Fruit fly (Drosophila melanogaster): ENCODE measurements around the gene CG43085.

Gene CG43085

dm6 chr3L:17643985-17644905 lies 2.3 kb downstream of the CG43085 start:
- TF ChIP-seq EcR (GFP tag; optimal IDR thresholded peaks at IDR 0.05) (no peak), psq (optimal IDR thresholded peaks at IDR 0.05) (no peak), Dll (optimal IDR thresholded peaks at IDR 0.05) (no peak), usp (GFP tag; optimal IDR thresholded peaks at IDR 0.05) (no peak), CG8478 (optimal IDR thresholded peaks at IDR 0.05) (no peak), pan (optimal IDR thresholded peaks at IDR 0.05) (no peak)

- no peak for TF ChIP-seq usp (GFP tag; optimal IDR thresholded peaks at IDR 0.05)
- TF ChIP-seq pan (optimal IDR thresholded peaks at IDR 0.05) = no peak
- TF ChIP-seq CG8478 (optimal IDR thresholded peaks at IDR 0.05) = no peak
- TF ChIP-seq psq (optimal IDR thresholded peaks at IDR 0.05) = no peak
- no peak for TF ChIP-seq Dll (optimal IDR thresholded peaks at IDR 0.05)
- no peak for TF ChIP-seq EcR (GFP tag; optimal IDR thresholded peaks at IDR 0.05)
Observed at dm6 chr3L:17642017-17642416, 4.5 kb downstream of the CG43085 start.

dm6 chr3L:17638649-17639048 lies 7.9 kb downstream of the CG43085 start:
- TF ChIP-seq pan (optimal IDR thresholded peaks at IDR 0.05) (no peak), EcR (GFP tag; optimal IDR thresholded peaks at IDR 0.05) (no peak), CG8478 (optimal IDR thresholded peaks at IDR 0.05) (no peak), usp (GFP tag; optimal IDR thresholded peaks at IDR 0.05) (no peak), Dll (optimal IDR thresholded peaks at IDR 0.05) (no peak), psq (optimal IDR thresholded peaks at IDR 0.05) (no peak)

- TF ChIP-seq psq (optimal IDR thresholded peaks at IDR 0.05) (no peak), Dll (optimal IDR thresholded peaks at IDR 0.05) (no peak), EcR (GFP tag; optimal IDR thresholded peaks at IDR 0.05) (no peak), usp (GFP tag; optimal IDR thresholded peaks at IDR 0.05) (no peak), pan (optimal IDR thresholded peaks at IDR 0.05) (no peak), CG8478 (optimal IDR thresholded peaks at IDR 0.05) (no peak)
Observed at dm6 chr3L:17637809-17638208, 8.7 kb downstream of the CG43085 start.

dm6 chr3L:17633142-17633541 lies 13.4 kb downstream of the CG43085 start, which contains the start of gene CG7497:
Gene CG7497, plus strand, starts transcription at chr3L:17633449.
- no peak for TF ChIP-seq psq (optimal IDR thresholded peaks at IDR 0.05)
- TF ChIP-seq pan (optimal IDR thresholded peaks at IDR 0.05) = no peak
- TF ChIP-seq CG8478 (optimal IDR thresholded peaks at IDR 0.05) = no peak
- TF ChIP-seq EcR (GFP tag; optimal IDR thresholded peaks at IDR 0.05) = no peak
- no peak for TF ChIP-seq usp (GFP tag; optimal IDR thresholded peaks at IDR 0.05)
- no peak for TF ChIP-seq Dll (optimal IDR thresholded peaks at IDR 0.05)

dm6 chr3L:17631247-17631646 lies 15.3 kb downstream of the CG43085 start:
- TF ChIP-seq usp (GFP tag; optimal IDR thresholded peaks at IDR 0.05) (no peak), psq (optimal IDR thresholded peaks at IDR 0.05) (no peak), EcR (GFP tag; optimal IDR thresholded peaks at IDR 0.05) (no peak), CG8478 (optimal IDR thresholded peaks at IDR 0.05) (no peak), Dll (optimal IDR thresholded peaks at IDR 0.05) (no peak), pan (optimal IDR thresholded peaks at IDR 0.05) (no peak)

dm6 chr3L:17625574-17626128 lies 20.9 kb downstream of the CG43085 start:
- TF ChIP-seq CG8478 (optimal IDR thresholded peaks at IDR 0.05) (no peak), psq (optimal IDR thresholded peaks at IDR 0.05) (no peak), Dll (optimal IDR thresholded peaks at IDR 0.05) (no peak), EcR (GFP tag; optimal IDR thresholded peaks at IDR 0.05) (no peak), pan (optimal IDR thresholded peaks at IDR 0.05) (no peak), usp (GFP tag; optimal IDR thresholded peaks at IDR 0.05) (no peak)

dm6 chr3L:17625014-17625413 lies 21.5 kb downstream of the CG43085 start:
- TF ChIP-seq psq (optimal IDR thresholded peaks at IDR 0.05) (no peak), EcR (GFP tag; optimal IDR thresholded peaks at IDR 0.05) (no peak), CG8478 (optimal IDR thresholded peaks at IDR 0.05) (no peak), pan (optimal IDR thresholded peaks at IDR 0.05) (no peak), usp (GFP tag; optimal IDR thresholded peaks at IDR 0.05) (no peak)

- no peak for TF ChIP-seq EcR (GFP tag; optimal IDR thresholded peaks at IDR 0.05)
- TF ChIP-seq usp (GFP tag; optimal IDR thresholded peaks at IDR 0.05) = no peak
- TF ChIP-seq Dll (optimal IDR thresholded peaks at IDR 0.05) = no peak
- TF ChIP-seq pan (optimal IDR thresholded peaks at IDR 0.05) = no peak
- TF ChIP-seq CG8478 (optimal IDR thresholded peaks at IDR 0.05) = no peak
- no peak for TF ChIP-seq psq (optimal IDR thresholded peaks at IDR 0.05)
Observed at dm6 chr3L:17624208-17624826, 22.2 kb downstream of the CG43085 start.

- TF ChIP-seq psq (optimal IDR thresholded peaks at IDR 0.05) = no peak
- no peak for TF ChIP-seq Dll (optimal IDR thresholded peaks at IDR 0.05)
- no peak for TF ChIP-seq CG8478 (optimal IDR thresholded peaks at IDR 0.05)
- no peak for TF ChIP-seq EcR (GFP tag; optimal IDR thresholded peaks at IDR 0.05)
- TF ChIP-seq pan (optimal IDR thresholded peaks at IDR 0.05) = no peak
- no peak for TF ChIP-seq usp (GFP tag; optimal IDR thresholded peaks at IDR 0.05)
Observed at dm6 chr3L:17622935-17623334, 23.6 kb downstream of the CG43085 start.

- TF ChIP-seq Dll (optimal IDR thresholded peaks at IDR 0.05) = no peak
- no peak for TF ChIP-seq usp (GFP tag; optimal IDR thresholded peaks at IDR 0.05)
- TF ChIP-seq CG8478 (optimal IDR thresholded peaks at IDR 0.05) = no peak
- no peak for TF ChIP-seq pan (optimal IDR thresholded peaks at IDR 0.05)
- TF ChIP-seq EcR (GFP tag; optimal IDR thresholded peaks at IDR 0.05) = no peak
- no peak for TF ChIP-seq psq (optimal IDR thresholded peaks at IDR 0.05)
Observed at dm6 chr3L:17622081-17622850, 24.3 kb downstream of the CG43085 start.

All from whole organism.